Fruit fly (Drosophila melanogaster) whole organism, prepupa: ENCODE measurements around the gene SP555.

Experiments used
- Blimp-1 ChIP-seq: fragments of 200-800 bp; sonication (Bioruptor generic); optimal IDR thresholded peaks from 3 replicates; lab custom pipeline; 2017; ENCODE audit warnings: missing biosample characterization, missing genetic modification characterization, mild to moderate bottlenecking, moderate library complexity, missing genetic modification reagents
- CG10669 ChIP-seq: fragments of 200-800 bp; sonication (Bioruptor generic); optimal IDR thresholded peaks from 3 replicates; lab custom pipeline; 2018; ENCODE audit warnings: missing biosample characterization, mild to moderate bottlenecking, missing genetic modification characterization, moderate library complexity
- CG11294 ChIP-seq: fragments of 200-800 bp; sonication (Bioruptor generic); IDR thresholded peaks from 2 replicates; pipeline ENCODE4 v1.3.6; 2022; ENCODE audit warnings: missing biosample characterization, missing genetic modification characterization
- CG11902 ChIP-seq: fragments of 200-800 bp; sonication (Bioruptor generic); optimal IDR thresholded peaks from 3 replicates; lab custom pipeline; 2016; ENCODE audit warnings: missing biosample characterization, missing genetic modification characterization
- CG1621 ChIP-seq: fragments of 200-800 bp; sonication (Bioruptor generic); optimal IDR thresholded peaks from 3 replicates; lab custom pipeline; 2018; ENCODE audit warnings: missing biosample characterization, mild to moderate bottlenecking, missing genetic modification characterization
- CG34406 ChIP-seq: fragments of 200-800 bp; sonication (Bioruptor generic); optimal IDR thresholded peaks from 3 replicates; lab custom pipeline; 2016; ENCODE audit warnings: missing biosample characterization, missing genetic modification characterization
- CG3919 ChIP-seq: fragments of 200-800 bp; sonication (Bioruptor generic); optimal IDR thresholded peaks from 3 replicates; lab custom pipeline; 2016; ENCODE audit warnings: missing biosample characterization, missing genetic modification characterization
- CG4318 ChIP-seq: fragments of 200-800 bp; sonication (Bioruptor generic); optimal IDR thresholded peaks from 3 replicates; lab custom pipeline; 2017; ENCODE audit warnings: missing biosample characterization, mild to moderate bottlenecking, missing genetic modification characterization
- CG6163 ChIP-seq: fragments of 200-800 bp; sonication (Bioruptor generic); IDR thresholded peaks from 3 replicates; pipeline ENCODE4 v1.3.6; 2022; ENCODE audit warnings: missing biosample characterization, missing genetic modification characterization
- CG6276 ChIP-seq: fragments of 200-800 bp; sonication (Bioruptor generic); optimal IDR thresholded peaks from 2 replicates; lab custom pipeline; 2017; ENCODE audit warnings: missing biosample characterization, mild to moderate bottlenecking, missing genetic modification characterization
- CG6792 ChIP-seq: fragments of 200-800 bp; sonication (Bioruptor generic); optimal IDR thresholded peaks from 3 replicates; lab custom pipeline; 2016; ENCODE audit warnings: missing biosample characterization, missing genetic modification characterization
- CG6808 ChIP-seq: fragments of 200-800 bp; sonication (Bioruptor generic); optimal IDR thresholded peaks from 3 replicates; lab custom pipeline; 2017; ENCODE audit warnings: missing biosample characterization, missing genetic modification characterization, mild to moderate bottlenecking, moderate library complexity, missing genetic modification reagents
- CG6854 ChIP-seq: fragments of 200-800 bp; sonication (Bioruptor generic); optimal IDR thresholded peaks from 2 replicates; lab custom pipeline; 2017; ENCODE audit warnings: missing biosample characterization, mild to moderate bottlenecking, missing genetic modification characterization
- CG8119 ChIP-seq: fragments of 200-800 bp; sonication (Bioruptor generic); IDR thresholded peaks from 3 replicates; pipeline ENCODE4 v1.3.6; 2022; ENCODE audit warnings: missing biosample characterization, missing genetic modification characterization
- CG8632 ChIP-seq: fragments of 200-800 bp; sonication (Bioruptor generic); optimal IDR thresholded peaks from 3 replicates; lab custom pipeline; 2016; ENCODE audit warnings: missing biosample characterization, missing genetic modification characterization
- Eip78C ChIP-seq: fragments of 200-800 bp; sonication (Bioruptor generic); peaks from one replicate; lab custom pipeline; 2016; ENCODE audit warnings: missing biosample characterization, missing genetic modification characterization
- Eip93F ChIP-seq: fragments of 200-800 bp; sonication (Bioruptor generic); optimal IDR thresholded peaks from 2 replicates; lab custom pipeline; 2016; ENCODE audit warnings: missing biosample characterization, mild to moderate bottlenecking, missing genetic modification characterization
- Ets21C ChIP-seq: fragments of 200-800 bp; sonication (Bioruptor generic); optimal IDR thresholded peaks from 3 replicates; lab custom pipeline; 2016; ENCODE audit warnings: missing biosample characterization, missing genetic modification characterization
- Gug ChIP-seq: fragments of 200-800 bp; sonication (Bioruptor generic); IDR thresholded peaks from 2 replicates; pipeline ENCODE4 v1.3.6; 2022; ENCODE audit warnings: missing biosample characterization, missing genetic modification characterization
- Lpt ChIP-seq: fragments of 200-800 bp; sonication (Bioruptor generic); optimal IDR thresholded peaks from 3 replicates; lab custom pipeline; 2016; ENCODE audit warnings: missing biosample characterization, missing genetic modification characterization
- Smox ChIP-seq: fragments of 200-800 bp; sonication (Bioruptor generic); optimal IDR thresholded peaks from 3 replicates; lab custom pipeline; 2016; ENCODE audit warnings: missing biosample characterization, missing genetic modification characterization
- Sox102F ChIP-seq: fragments of 200-800 bp; sonication (Bioruptor generic); optimal IDR thresholded peaks from 2 replicates; lab custom pipeline; 2016; ENCODE audit warnings: missing biosample characterization, mild to moderate bottlenecking, missing genetic modification characterization
- Sox15 ChIP-seq: fragments of 200-800 bp; sonication (Bioruptor generic); optimal IDR thresholded peaks from 3 replicates; lab custom pipeline; 2016; ENCODE audit warnings: missing biosample characterization, missing genetic modification characterization
- dac ChIP-seq: fragments of 200-800 bp; sonication (Bioruptor generic); optimal IDR thresholded peaks from 2 replicates; lab custom pipeline; 2017; ENCODE audit warnings: missing biosample characterization, mild to moderate bottlenecking, missing genetic modification characterization
- eg ChIP-seq: fragments of 200-800 bp; sonication (Bioruptor generic); IDR thresholded peaks from 3 replicates; pipeline ENCODE4 v1.3.6; 2022; ENCODE audit warnings: missing biosample characterization, missing genetic modification characterization
- fd85E ChIP-seq: fragments of 200-800 bp; sonication (Bioruptor generic); optimal IDR thresholded peaks from 3 replicates; lab custom pipeline; 2016; ENCODE audit warnings: missing biosample characterization, missing genetic modification characterization
- pdm3 ChIP-seq: fragments of 200-800 bp; sonication (Bioruptor generic); optimal IDR thresholded peaks from 3 replicates; lab custom pipeline; 2016; ENCODE audit warnings: missing biosample characterization, missing genetic modification characterization
- salr ChIP-seq, 2 experiments: fragments of 200-800 bp; sonication (Bioruptor generic); optimal IDR thresholded peaks; 3 replicates each; lab custom pipeline; 2016 to 2018; ENCODE audit warnings: missing biosample characterization in 2 of 2, missing genetic modification characterization in 2 of 2, mild to moderate bottlenecking in 1 of 2
- ss ChIP-seq, 2 experiments: fragments of 200-800 bp; sonication (Bioruptor generic); optimal IDR thresholded peaks; 2 replicates in 1 of 2; 3 replicates in 1 of 2; lab custom pipeline; 2017 to 2018; ENCODE audit warnings: mild to moderate bottlenecking in 2 of 2, missing biosample characterization in 2 of 2, missing genetic modification characterization in 2 of 2, moderate library complexity in 1 of 2
- svp ChIP-seq: fragments of 200-800 bp; sonication (Bioruptor generic); peaks from one replicate; lab custom pipeline; 2016; ENCODE audit warnings: missing biosample characterization, missing genetic modification characterization

The SP555 gene

DNA sequence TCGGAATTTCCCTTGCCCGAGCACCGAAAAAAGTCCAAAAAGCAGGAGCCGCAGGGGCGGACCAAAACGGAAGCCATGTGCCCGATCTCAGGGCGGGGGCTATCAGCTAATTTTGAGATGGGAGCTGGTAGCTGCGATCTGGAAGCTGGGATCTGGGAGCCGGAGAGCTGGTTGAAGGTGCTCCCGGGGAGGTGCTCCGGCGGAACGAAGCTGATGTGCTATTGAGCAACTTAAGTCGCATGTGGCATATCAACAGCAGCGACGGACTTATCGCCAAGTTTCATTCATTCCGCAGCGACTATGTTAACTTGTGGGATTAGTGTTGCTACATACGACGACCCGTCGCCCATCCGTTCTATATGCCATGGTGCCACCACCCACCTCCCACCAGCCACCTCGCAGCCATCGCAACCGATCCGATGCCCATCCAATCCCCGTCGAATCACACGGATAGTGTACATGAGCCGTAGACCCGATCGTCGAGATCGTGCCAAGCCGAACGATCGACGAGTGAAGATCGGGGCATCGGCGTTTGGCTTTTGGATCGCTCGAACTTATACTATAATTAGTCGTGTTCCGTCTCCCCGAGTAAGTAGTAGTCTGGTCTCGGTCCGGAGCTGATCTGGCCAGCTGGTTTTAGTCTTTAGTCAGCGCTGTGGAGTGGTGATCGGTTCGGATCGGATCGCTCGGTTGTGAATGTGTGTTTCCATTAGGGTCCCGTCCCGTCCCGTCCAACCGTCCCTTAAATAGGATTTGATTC lies 8.3 kb upstream of the SP555 start, which contains the start of gene Col4a1:
Gene Col4a1 (plus strand): TSS at position 561 of the 760 bp plus-strand sequence.
- TF ChIP-seq Eip78C (GFP tag; lab: Kevin White, UChicago) (peak; percentile 15), Eip93F (GFP tag; lab: Kevin White, UChicago) (no peak), CG6163 (GFP tag; lab: Robert Waterston, UW) (0 out of 3 replicates have a peak, but pooled peaks have one; percentile 22), eg (GFP tag; lab: Robert Waterston, UW) (0 out of 3 replicates have a peak, but pooled peaks have one; percentile 12), svp (GFP tag; lab: Kevin White, UChicago) (peak; percentile 73), Sox102F (GFP tag; lab: Kevin White, UChicago) (no peak), pdm3 (GFP tag; lab: Kevin White, UChicago) (no peak)
- TF ChIP-seq, all 60 proteins: peak for 4

DNA sequence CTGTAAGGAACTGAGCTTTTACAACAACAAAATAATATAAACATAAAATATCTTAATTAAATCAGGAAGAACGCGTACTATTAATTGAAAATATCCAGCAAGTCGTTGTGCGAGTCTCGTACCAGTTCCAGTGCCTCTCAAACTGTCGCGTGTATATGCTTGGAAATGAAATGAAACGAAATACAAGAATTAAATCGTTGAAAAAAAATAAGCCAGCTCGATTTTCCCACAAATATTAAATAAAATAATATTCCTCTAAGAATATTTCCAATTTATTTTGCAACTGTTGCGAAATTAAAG lies 7.8 kb upstream of the SP555 start:
- TF ChIP-seq CG8632 (GFP tag; lab: Kevin White, UChicago) (no peak), CG6854 (no peak), CG6163 (GFP tag; lab: Robert Waterston, UW) (no peak), CG34406 (GFP tag; lab: Kevin White, UChicago) (no peak)

DNA sequence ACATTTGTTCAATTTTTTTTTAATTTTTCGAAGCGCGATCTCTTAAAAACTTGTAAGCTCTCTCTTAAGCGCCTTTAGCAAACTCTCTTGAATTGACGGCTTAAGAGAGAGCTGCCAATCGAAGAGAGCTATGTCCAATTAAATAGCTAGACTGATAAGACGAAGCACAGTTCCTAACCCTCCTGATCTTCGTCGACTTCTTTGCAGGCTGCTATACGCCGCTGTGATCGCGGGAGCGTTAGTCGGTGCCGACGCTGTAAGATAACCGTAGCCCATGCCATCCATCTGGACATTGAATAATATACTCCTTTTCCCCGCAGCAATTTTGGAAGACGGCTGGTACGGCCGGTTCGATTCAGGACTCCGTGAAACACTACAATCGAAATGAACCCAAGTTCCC lies 7.0 kb upstream of the SP555 start:
- TF ChIP-seq CG1621 (tag; lab: Kevin White, UChicago), result no peak
- TF ChIP-seq svp (GFP tag; lab: Kevin White, UChicago), result peak; percentile 99
- no peak for TF ChIP-seq ss (GFP tag; optimal IDR thresholded peaks at IDR 0.05; lab: Kevin White, UChicago)
- no peak for TF ChIP-seq fd85E (GFP tag; lab: Kevin White, UChicago)
- TF ChIP-seq Lpt (GFP tag; lab: Kevin White, UChicago), result no peak
- no peak for TF ChIP-seq CG4318 (GFP tag; lab: Kevin White, UChicago)
- TF ChIP-seq Smox (GFP tag; lab: Kevin White, UChicago), result no peak

DNA sequence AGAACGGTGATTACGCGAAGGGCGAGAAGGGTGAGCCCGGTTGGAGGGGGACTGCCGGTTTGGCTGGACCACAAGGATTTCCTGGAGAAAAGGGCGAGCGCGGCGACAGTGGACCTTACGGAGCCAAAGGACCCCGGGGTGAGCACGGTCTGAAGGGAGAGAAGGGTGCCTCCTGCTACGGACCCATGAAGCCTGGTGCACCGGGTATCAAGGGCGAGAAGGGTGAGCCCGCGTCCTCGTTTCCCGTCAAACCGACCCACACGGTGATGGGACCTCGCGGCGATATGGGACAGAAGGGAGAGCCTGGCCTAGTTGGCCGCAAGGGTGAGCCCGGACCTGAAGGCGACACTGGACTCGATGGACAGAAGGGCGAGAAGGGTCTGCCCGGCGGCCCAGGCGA lies 6.1 kb upstream of the SP555 start:
- no peak for TF ChIP-seq dac (GFP tag; lab: Kevin White, UChicago)
- no peak for TF ChIP-seq CG8119 (GFP tag; lab: Robert Waterston, UW)
- no peak for TF ChIP-seq CG6854
- no peak for TF ChIP-seq salr (GFP tag; optimal IDR thresholded peaks at IDR 0.05; lab: Kevin White, UChicago)
- no peak for TF ChIP-seq CG6276 (GFP tag; lab: Kevin White, UChicago)
- no peak for TF ChIP-seq CG11294
- TF ChIP-seq Smox (GFP tag; lab: Kevin White, UChicago), result no peak
- no peak for TF ChIP-seq ss (GFP tag; optimal IDR thresholded peaks at IDR 0.05; lab: Kevin White, UChicago)
- no peak for TF ChIP-seq CG6808 (GFP tag; lab: Kevin White, UChicago)
- no peak for TF ChIP-seq fd85E (GFP tag; lab: Kevin White, UChicago)
- no peak for TF ChIP-seq Gug (GFP tag; lab: Robert Waterston, UW)
- no peak for TF ChIP-seq Blimp-1 (GFP tag; lab: Kevin White, UChicago)
- no peak for TF ChIP-seq Sox15 (GFP tag; lab: Kevin White, UChicago)

DNA sequence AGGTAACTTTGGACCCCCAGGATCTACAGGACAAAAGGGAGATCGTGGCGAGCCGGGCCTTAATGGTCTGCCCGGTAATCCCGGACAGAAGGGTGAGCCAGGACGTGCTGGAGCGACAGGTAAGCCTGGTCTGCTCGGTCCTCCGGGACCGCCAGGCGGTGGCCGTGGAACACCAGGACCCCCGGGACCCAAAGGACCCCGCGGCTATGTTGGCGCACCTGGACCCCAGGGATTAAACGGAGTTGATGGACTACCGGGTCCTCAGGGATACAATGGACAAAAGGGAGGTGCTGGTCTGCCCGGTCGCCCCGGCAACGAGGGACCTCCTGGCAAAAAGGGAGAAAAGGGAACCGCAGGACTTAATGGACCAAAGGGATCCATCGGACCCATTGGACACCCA lies 5.6 kb upstream of the SP555 start:
- TF ChIP-seq CG6792 (GFP tag; lab: Kevin White, UChicago) (no peak), Sox102F (GFP tag; lab: Kevin White, UChicago) (no peak), svp (GFP tag; lab: Kevin White, UChicago) (no peak), CG3919 (GFP tag; lab: Kevin White, UChicago) (no peak), CG10669 (GFP tag; lab: Kevin White, UChicago) (no peak), Ets21C (GFP tag; lab: Kevin White, UChicago) (no peak), dac (GFP tag; lab: Kevin White, UChicago) (no peak), CG11902 (GFP tag; lab: Kevin White, UChicago) (no peak)
